Worm (Caenorhabditis elegans) whole organism, young adult: ENCODE measurements around the gene C14B1.8.

Experiments used
- B0035.1 ChIP-seq: sonication (generic microtip); optimal IDR thresholded peaks from 2 replicates; lab custom pipeline; 2016; ENCODE audit warnings: missing genetic modification characterization, mild to moderate bottlenecking, missing compliant biosample characterization, missing genotype, missing genetic modification reagents
- F33H1.4 ChIP-seq: fragments of 200-800 bp; sonication (Bioruptor generic); IDR thresholded peaks from 2 replicates; pipeline ENCODE4 v1.3.6; 2022; ENCODE audit warnings: missing genetic modification reagents, missing genetic modification characterization, missing compliant biosample characterization
- F49E8.2 ChIP-seq: sonication (generic microtip); optimal IDR thresholded peaks from 3 replicates; lab custom pipeline; 2017; ENCODE audit warnings: missing genetic modification characterization, mild to moderate bottlenecking, missing compliant biosample characterization, antibody characterized with exemption, moderate library complexity; ENCODE audit not compliant: insufficient read depth
- K11D2.4 ChIP-seq: fragments of 200-800 bp; sonication (Bioruptor generic); IDR thresholded peaks from 2 replicates; pipeline ENCODE4 v1.3.6; 2022; ENCODE audit warnings: missing genetic modification reagents, missing genetic modification characterization, missing compliant biosample characterization
- K12H6.12 ChIP-seq: fragments of 200-800 bp; sonication (Bioruptor generic); optimal IDR thresholded peaks from 2 replicates; lab custom pipeline; 2018; ENCODE audit warnings: mild to moderate bottlenecking, missing genetic modification characterization, missing compliant biosample characterization
- T07F8.4 ChIP-seq: sonication (generic microtip); optimal IDR thresholded peaks from 2 replicates; lab custom pipeline; 2016; ENCODE audit warnings: mild to moderate bottlenecking, missing genetic modification characterization, moderate library complexity, missing compliant biosample characterization
- Y67H2A.10 ChIP-seq: fragments of 200-800 bp; sonication (Bioruptor generic); conservative IDR thresholded peaks from 2 replicates; pipeline ENCODE4 v1.3.6; 2022; ENCODE audit warnings: missing genetic modification reagents, missing genetic modification characterization, missing compliant biosample characterization
- Y79H2A.3 ChIP-seq: fragments of 200-800 bp; sonication (Bioruptor generic); conservative IDR thresholded peaks from 2 replicates; pipeline ENCODE4 v1.3.6; 2022; ENCODE audit warnings: missing genetic modification reagents, missing genetic modification characterization, missing compliant biosample characterization
- Y95B8A.8 ChIP-seq: fragments of 200-800 bp; sonication (Bioruptor generic); IDR thresholded peaks from 2 replicates; pipeline ENCODE4 v1.3.6; 2022; ENCODE audit warnings: missing genetic modification reagents, missing genetic modification characterization, missing compliant biosample characterization
- ZK185.1 ChIP-seq: sonication (generic microtip); optimal IDR thresholded peaks from 2 replicates; lab custom pipeline; 2016; ENCODE audit warnings: mild to moderate bottlenecking, missing genetic modification characterization, missing compliant biosample characterization; ENCODE audit not compliant: poor library complexity, severe bottlenecking
- ama-1 ChIP-seq, 3 experiments: fragments of 150-350 bp in 1 of 3; sonication (generic microtip) in 2 of 3; optimal IDR thresholded peaks; 2 replicates each; lab custom pipeline; 2014 to 2018; ENCODE audit warnings: missing biosample characterization in 2 of 3, missing genetic modification characterization in 2 of 3, missing genetic modification reagents in 2 of 3
- attf-3 ChIP-seq: fragments of 200-800 bp; sonication (Bioruptor generic); conservative IDR thresholded peaks from 2 replicates; pipeline ENCODE4 v1.3.6; 2022; ENCODE audit warnings: missing genetic modification reagents, missing genetic modification characterization, missing compliant biosample characterization
- attf-6 ChIP-seq: fragments of 200-800 bp; sonication (Bioruptor generic); IDR thresholded peaks from 2 replicates; pipeline ENCODE4 v1.3.6; 2022; ENCODE audit warnings: missing genetic modification reagents, missing genetic modification characterization, missing compliant biosample characterization
- bed-1 ChIP-seq: fragments of 200-800 bp; sonication (Bioruptor generic); IDR thresholded peaks from 2 replicates; pipeline ENCODE4 v1.3.6; 2022; ENCODE audit warnings: missing genetic modification reagents, missing genetic modification characterization, missing compliant biosample characterization
- ccch-3 ChIP-seq: fragments of 200-800 bp; sonication (Bioruptor generic); optimal IDR thresholded peaks from 2 replicates; lab custom pipeline; 2018; ENCODE audit warnings: mild to moderate bottlenecking, missing genetic modification characterization, missing compliant biosample characterization
- cebp-1 ChIP-seq, 2 experiments: fragments of 200-800 bp in 1 of 2; sonication (Bioruptor generic) in 1 of 2; sonication (generic microtip) in 1 of 2; IDR thresholded peaks in 1 of 2; optimal IDR thresholded peaks in 1 of 2; 2 replicates each; pipeline versions ENCODE4 v1.3.6 to Lab custom; 2017 to 2022; ENCODE audit warnings: missing compliant biosample characterization in 2 of 2, missing genetic modification characterization in 2 of 2, mild to moderate bottlenecking in 1 of 2, missing genetic modification reagents in 1 of 2, moderate library complexity in 1 of 2
- ceh-79 ChIP-seq: sonication (generic microtip); optimal IDR thresholded peaks from 2 replicates; lab custom pipeline; 2017; ENCODE audit warnings: mild to moderate bottlenecking, missing genetic modification characterization, missing compliant biosample characterization
- ceh-91 ChIP-seq: fragments of 200-800 bp; sonication (Bioruptor generic); IDR thresholded peaks from 2 replicates; pipeline ENCODE4 v1.3.6; 2022; ENCODE audit warnings: missing genetic modification reagents, missing genetic modification characterization, missing compliant biosample characterization
- chd-7 ChIP-seq: sonication (generic microtip); optimal IDR thresholded peaks from 2 replicates; lab custom pipeline; 2016; ENCODE audit warnings: mild to moderate bottlenecking, missing genetic modification characterization, moderate library complexity, missing compliant biosample characterization
- dpl-1 ChIP-seq: fragments of 150-350 bp; optimal IDR thresholded peaks from 2 replicates; lab custom pipeline; 2014; ENCODE audit warnings: missing biosample characterization, missing genetic modification reagents, missing genetic modification characterization
- fkh-3 ChIP-seq: sonication (generic microtip); optimal IDR thresholded peaks from 2 replicates; lab custom pipeline; 2016; ENCODE audit warnings: mild to moderate bottlenecking, missing genetic modification characterization, missing compliant biosample characterization
- hlh-12 ChIP-seq: sonication (generic microtip); optimal IDR thresholded peaks from 2 replicates; lab custom pipeline; 2016; ENCODE audit warnings: missing genetic modification characterization, missing compliant biosample characterization
- hlh-26 ChIP-seq: fragments of 200-800 bp; sonication (Bioruptor generic); conservative IDR thresholded peaks from 2 replicates; pipeline ENCODE4 v1.3.6; 2022; ENCODE audit warnings: missing genetic modification reagents, missing genetic modification characterization, missing compliant biosample characterization
- hmg-20 ChIP-seq: fragments of 200-800 bp; sonication (Bioruptor generic); IDR thresholded peaks from 2 replicates; pipeline ENCODE4 v1.3.6; 2022; ENCODE audit warnings: missing genetic modification reagents, missing genetic modification characterization, missing compliant biosample characterization
- hsf-1 ChIP-seq: fragments of 200-800 bp; sonication (Bioruptor generic); IDR thresholded peaks from 2 replicates; pipeline ENCODE4 v1.3.6; 2022; ENCODE audit warnings: missing genetic modification reagents, missing genetic modification characterization, missing compliant biosample characterization
- let-607 ChIP-seq, 2 experiments: fragments of 200-800 bp in 1 of 2; sonication (Bioruptor generic) in 1 of 2; sonication (generic microtip) in 1 of 2; optimal IDR thresholded peaks; 2 replicates each; lab custom pipeline; 2016 to 2018; ENCODE audit warnings: mild to moderate bottlenecking in 2 of 2, missing compliant biosample characterization in 2 of 2, missing genetic modification characterization in 2 of 2, moderate library complexity in 2 of 2, missing genotype in 1 of 2
- madf-6 ChIP-seq: fragments of 200-800 bp; sonication (Bioruptor generic); IDR thresholded peaks from 2 replicates; pipeline ENCODE4 v1.3.6; 2022; ENCODE audit warnings: missing genetic modification reagents, missing genetic modification characterization, missing compliant biosample characterization
- mes-4 ChIP-seq: sonication (generic microtip); optimal IDR thresholded peaks from 2 replicates; lab custom pipeline; 2016; ENCODE audit warnings: missing genotype, missing genetic modification characterization, missing compliant biosample characterization
- nfya-1 ChIP-seq: sonication (generic microtip); optimal IDR thresholded peaks from 2 replicates; lab custom pipeline; 2017; ENCODE audit warnings: antibody characterized with exemption, missing compliant biosample characterization, missing genetic modification characterization, borderline replicate concordance; ENCODE audit not compliant: insufficient read depth
- nhr-27 ChIP-seq: fragments of 200-800 bp; sonication (Bioruptor generic); optimal IDR thresholded peaks from 2 replicates; lab custom pipeline; 2018; ENCODE audit warnings: mild to moderate bottlenecking, missing genetic modification characterization, moderate library complexity, missing compliant biosample characterization
- repo-1 ChIP-seq: sonication (generic microtip); optimal IDR thresholded peaks from 2 replicates; lab custom pipeline; 2017; ENCODE audit warnings: mild to moderate bottlenecking, missing genetic modification characterization, missing compliant biosample characterization
- sea-2 ChIP-seq: fragments of 200-800 bp; sonication (Bioruptor generic); IDR thresholded peaks from 2 replicates; pipeline ENCODE4 v1.3.6; 2022; ENCODE audit warnings: missing genetic modification characterization, missing compliant biosample characterization
- snpc-1.1 ChIP-seq: sonication (generic microtip); optimal IDR thresholded peaks from 2 replicates; lab custom pipeline; 2017; ENCODE audit warnings: missing genetic modification characterization, mild to moderate bottlenecking, missing compliant biosample characterization, antibody characterized with exemption, moderate library complexity, missing genotype, missing genetic modification reagents; ENCODE audit not compliant: insufficient read depth
- snpc-3.4 ChIP-seq: sonication (generic microtip); optimal IDR thresholded peaks from 2 replicates; lab custom pipeline; 2017; ENCODE audit warnings: missing genetic modification characterization, mild to moderate bottlenecking, missing compliant biosample characterization, antibody characterized with exemption, moderate library complexity, missing genotype, missing genetic modification reagents
- snpc-4 ChIP-seq, 5 experiments: fragments of 150-350 bp in 1 of 5; sonication (generic microtip) in 4 of 5; optimal IDR thresholded peaks; 2 replicates each; lab custom pipeline; 2014 to 2018; ENCODE audit warnings: missing genetic modification characterization in 5 of 5, missing biosample characterization in 3 of 5, antibody characterized with exemption in 2 of 5, mild to moderate bottlenecking in 2 of 5, missing compliant biosample characterization in 2 of 5, missing genotype in 2 of 5, moderate library complexity in 2 of 5, missing genetic modification reagents in 1 of 5
- sptf-2 ChIP-seq: fragments of 200-800 bp; sonication (Bioruptor generic); optimal IDR thresholded peaks from 2 replicates; lab custom pipeline; 2018; ENCODE audit warnings: mild to moderate bottlenecking, missing genetic modification characterization, missing compliant biosample characterization
- tbx-9 ChIP-seq: sonication (generic microtip); optimal IDR thresholded peaks from 2 replicates; lab custom pipeline; 2016; ENCODE audit warnings: borderline replicate concordance, missing genetic modification characterization, inconsistent platforms, missing compliant biosample characterization
- unc-130 ChIP-seq: sonication (generic microtip); optimal IDR thresholded peaks from 2 replicates; lab custom pipeline; 2016; ENCODE audit warnings: missing genetic modification reagents, missing genetic modification characterization, missing compliant biosample characterization
- xnd-1 ChIP-seq: sonication (generic microtip); optimal IDR thresholded peaks from 2 replicates; lab custom pipeline; 2016; ENCODE audit warnings: missing genotype, missing genetic modification reagents, missing genetic modification characterization, missing compliant biosample characterization
- zfh-2 ChIP-seq: fragments of 200-800 bp; sonication (Bioruptor generic); conservative IDR thresholded peaks from 2 replicates; pipeline ENCODE4 v1.3.6; 2022; ENCODE audit warnings: missing genetic modification reagents, missing genetic modification characterization, missing compliant biosample characterization
- ztf-22 ChIP-seq: fragments of 200-800 bp; sonication (Bioruptor generic); optimal IDR thresholded peaks from 2 replicates; lab custom pipeline; 2018; ENCODE audit warnings: mild to moderate bottlenecking, missing genetic modification characterization, moderate library complexity, missing compliant biosample characterization
- ztf-3 ChIP-seq: fragments of 200-800 bp; sonication (Bioruptor generic); optimal IDR thresholded peaks from 2 replicates; lab custom pipeline; 2018; ENCODE audit warnings: mild to moderate bottlenecking, missing genetic modification characterization, missing compliant biosample characterization
- ztf-6 ChIP-seq: fragments of 200-800 bp; sonication (Bioruptor generic); IDR thresholded peaks from 2 replicates; pipeline ENCODE4 v1.3.6; 2022; ENCODE audit warnings: missing genetic modification reagents, missing genetic modification characterization, missing compliant biosample characterization

The C14B1.8 gene

ce11 chrIII:3706586-3706985 lies 12.9 kb downstream of the C14B1.8 start, which contains the start of gene dph-1 (continued):
- no peak for TF ChIP-seq attf-6 (GFP tag; lab: Robert Waterston, UW)
- TF ChIP-seq nhr-27 (tag; lab: Kevin White, UChicago): no peak
- TF ChIP-seq ccch-3 (GFP tag; lab: Kevin White, UChicago): no peak
- no peak for TF ChIP-seq ZK185.1
- TF ChIP-seq F33H1.4 (GFP tag; lab: Robert Waterston, UW): no peak

- TF ChIP-seq snpc-4 (GFP tag; optimal IDR thresholded peaks at IDR 0.05; lab: Kevin White, UChicago): no peak
- TF ChIP-seq snpc-4 (tag; optimal IDR thresholded peaks at IDR 0.05; lab: Kevin White, UChicago): no peak
- TF ChIP-seq let-607 (tag; optimal IDR thresholded peaks at IDR 0.05; lab: Kevin White, UChicago): peak in 1 of 2 experiments; percentile 7
- no peak for TF ChIP-seq T07F8.4 (tag; lab: Kevin White, UChicago)
- TF ChIP-seq chd-7 (tag; lab: Kevin White, UChicago): no peak
- TF ChIP-seq ama-1 (optimal IDR thresholded peaks at IDR 0.05; lab: Kevin White, UChicago): peak; percentile 45
- TF ChIP-seq ama-1 (GFP tag; optimal IDR thresholded peaks at IDR 0.05; lab: Kevin White, UChicago): no peak
- TF ChIP-seq snpc-3.4 (tag; lab: Kevin White, UChicago): peak; percentile 26
- no peak for TF ChIP-seq K11D2.4
- no peak for TF ChIP-seq hlh-12 (tag; lab: Kevin White, UChicago)
- TF ChIP-seq dpl-1 (GFP tag; lab: Kevin White, UChicago): no peak
- no peak for TF ChIP-seq tbx-9 (tag; lab: Kevin White, UChicago)
- no peak for TF ChIP-seq hmg-20
- no peak for TF ChIP-seq cebp-1 (GFP tag; IDR thresholded peaks at IDR 0.05; lab: Robert Waterston, UW)
- TF ChIP-seq cebp-1 (tag; optimal IDR thresholded peaks at IDR 0.05; lab: Kevin White, UChicago): peak; percentile 50
- no peak for TF ChIP-seq ztf-6 (GFP tag; lab: Robert Waterston, UW)
- no peak for TF ChIP-seq attf-3 (GFP tag; lab: Robert Waterston, UW)
- peak; percentile 15; the same call in 1 of the 2 replicates for TF ChIP-seq F33H1.4 (GFP tag; lab: Robert Waterston, UW)
- no peak for TF ChIP-seq ztf-3 (GFP tag; lab: Kevin White, UChicago)
- TF ChIP-seq unc-130 (GFP tag; lab: Kevin White, UChicago): no peak
- no peak for TF ChIP-seq sptf-2
- no peak for TF ChIP-seq B0035.1 (tag; lab: Kevin White, UChicago)
- TF ChIP-seq, all 124 proteins: peak for 5
These were observed 14.5 kb downstream of the C14B1.8 start, which contains the start of gene wdr-5.1 for ce11 chrIII:3704967-3705366. wdr-5.1 (plus strand) TSS chrIII:3705285.

DNA sequence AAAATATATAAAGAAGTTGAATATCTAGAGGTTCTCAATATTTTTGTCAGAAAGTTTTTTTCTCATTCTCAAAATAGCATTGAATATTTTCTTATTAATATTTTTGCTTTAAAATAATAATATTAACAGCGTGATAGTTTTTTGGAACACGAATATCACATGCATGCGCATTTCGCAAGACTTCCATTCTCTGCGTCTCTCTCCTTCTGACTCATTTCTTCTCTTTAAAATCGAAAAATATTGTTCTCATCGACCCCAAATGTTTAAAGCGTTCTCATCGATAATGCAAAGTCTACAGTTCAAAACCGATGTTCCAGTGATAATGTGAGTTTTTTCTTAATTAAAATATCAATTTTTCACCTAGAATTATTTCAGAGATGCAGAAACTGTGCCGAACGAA lies 16.1 kb downstream of the C14B1.8 start, which contains the start of gene C14B1.3:
Gene C14B1.3 (plus strand): TSS at position 168 of the 400 bp plus-strand sequence.
- TF ChIP-seq snpc-1.1 (tag; lab: Kevin White, UChicago) (no peak), zfh-2 (GFP tag; lab: Robert Waterston, UW) (no peak), Y95B8A.8 (no peak), hsf-1 (GFP tag; lab: Robert Waterston, UW) (no peak), ceh-91 (GFP tag; lab: Robert Waterston, UW) (no peak), ceh-79 (tag; lab: Kevin White, UChicago) (no peak), xnd-1 (tag; lab: Kevin White, UChicago) (no peak), madf-6 (GFP tag; lab: Robert Waterston, UW) (no peak), Y67H2A.10 (GFP tag; lab: Robert Waterston, UW) (no peak), sptf-2 (no peak), bed-1 (no peak), sea-2 (GFP tag; lab: Robert Waterston, UW) (no peak), F49E8.2 (no peak), Y79H2A.3 (GFP tag; lab: Robert Waterston, UW) (no peak), K12H6.12 (tag; lab: Kevin White, UChicago) (no peak), ZK185.1 (no peak), mes-4 (tag; lab: Kevin White, UChicago) (no peak), repo-1 (tag; lab: Kevin White, UChicago) (no peak), ztf-22 (GFP tag; lab: Kevin White, UChicago) (no peak), fkh-3 (tag; lab: Kevin White, UChicago) (no peak), hmg-20 (no peak), nfya-1 (no peak), hlh-26 (GFP tag; lab: Robert Waterston, UW) (no peak)
